Worm (Caenorhabditis elegans) whole organism, L2 larva: ENCODE results near the gene Y53G8AR.1.

ENCODE experiments used
- C34F6.9 ChIP-seq: fragments of 150-350 bp; optimal IDR thresholded peaks from 2 replicates; lab custom pipeline; 2014; ENCODE audit warnings: missing biosample characterization, missing genetic modification characterization
- F13H6.1 ChIP-seq: sonication (generic microtip); optimal IDR thresholded peaks from 2 replicates; lab custom pipeline; 2016; ENCODE audit warnings: missing genetic modification characterization, missing compliant biosample characterization
- Y55F3AM.14 ChIP-seq: fragments of 200-800 bp; sonication (Bioruptor generic); optimal IDR thresholded peaks from 2 replicates; lab custom pipeline; 2018; ENCODE audit warnings: mild to moderate bottlenecking, missing genetic modification characterization, missing compliant biosample characterization
- ama-1 ChIP-seq: fragments of 150-350 bp; optimal IDR thresholded peaks from 2 replicates; lab custom pipeline; 2018; ENCODE audit warnings: inconsistent platforms
- blmp-1 ChIP-seq: sonication (generic microtip); optimal IDR thresholded peaks from 2 replicates; lab custom pipeline; 2017; ENCODE audit warnings: missing genetic modification characterization, mild to moderate bottlenecking, missing compliant biosample characterization, antibody characterized with exemption, moderate library complexity; ENCODE audit not compliant: insufficient read depth
- ceh-16 ChIP-seq: fragments of 150-350 bp; optimal IDR thresholded peaks from 2 replicates; lab custom pipeline; 2014; ENCODE audit warnings: missing biosample characterization, missing genetic modification characterization
- crh-2 ChIP-seq: sonication (generic microtip); optimal IDR thresholded peaks from 2 replicates; lab custom pipeline; 2017; ENCODE audit warnings: missing biosample characterization, missing genetic modification characterization
- dmd-4 ChIP-seq: sonication (generic microtip); optimal IDR thresholded peaks from 2 replicates; lab custom pipeline; 2017; ENCODE audit warnings: missing biosample characterization, missing genetic modification characterization
- egl-27 ChIP-seq: sonication (generic microtip); optimal IDR thresholded peaks from 3 replicates; lab custom pipeline; 2017; ENCODE audit warnings: missing biosample characterization, missing genetic modification reagents, missing genetic modification characterization
- fos-1 ChIP-seq: fragments of 150-350 bp; optimal IDR thresholded peaks from 2 replicates; lab custom pipeline; 2014; ENCODE audit warnings: missing biosample characterization, missing genetic modification characterization
- gmeb-1 ChIP-seq: fragments of 150-350 bp; optimal IDR thresholded peaks from 2 replicates; lab custom pipeline; 2014; ENCODE audit warnings: missing biosample characterization, missing genetic modification characterization
- lin-11 ChIP-seq: fragments of 150-350 bp; sonication (generic microtip); optimal IDR thresholded peaks from 2 replicates; lab custom pipeline; 2014; ENCODE audit warnings: missing biosample characterization, missing genetic modification characterization, inconsistent platforms, mixed read lengths
- lin-39 ChIP-seq: fragments of 150-350 bp; optimal IDR thresholded peaks from 2 replicates; lab custom pipeline; 2014; ENCODE audit warnings: missing biosample characterization, missing genetic modification reagents, missing genetic modification characterization
- lsy-2 ChIP-seq, 2 experiments: fragments of 150-350 bp in 1 of 2; sonication (generic microtip) in 1 of 2; optimal IDR thresholded peaks; 2 replicates each; lab custom pipeline; 2014 to 2017; ENCODE audit warnings: missing biosample characterization in 2 of 2, missing genetic modification characterization in 2 of 2
- mab-5 ChIP-seq: fragments of 150-350 bp; optimal IDR thresholded peaks from 2 replicates; lab custom pipeline; 2014; ENCODE audit warnings: missing biosample characterization, missing genetic modification characterization
- mbf-1 ChIP-seq: sonication (generic microtip); optimal IDR thresholded peaks from 2 replicates; lab custom pipeline; 2017; ENCODE audit warnings: missing biosample characterization, missing genetic modification characterization
- mdl-1 ChIP-seq, 2 experiments: fragments of 150-350 bp in 1 of 2; sonication (generic microtip) in 1 of 2; optimal IDR thresholded peaks; 2 replicates each; lab custom pipeline; 2017; ENCODE audit warnings: missing biosample characterization in 2 of 2, missing genetic modification characterization in 2 of 2
- nhr-10 ChIP-seq: sonication (generic microtip); optimal IDR thresholded peaks from 2 replicates; lab custom pipeline; 2017; ENCODE audit warnings: missing biosample characterization, missing genetic modification characterization
- nhr-129 ChIP-seq: fragments of 150-350 bp; optimal IDR thresholded peaks from 2 replicates; lab custom pipeline; 2014; ENCODE audit warnings: missing biosample characterization, missing genetic modification characterization
- nhr-23 ChIP-seq: fragments of 150-350 bp; optimal IDR thresholded peaks from 2 replicates; lab custom pipeline; 2014; ENCODE audit warnings: missing biosample characterization, missing genetic modification reagents, missing genetic modification characterization
- nhr-77 ChIP-seq: fragments of 150-350 bp; optimal IDR thresholded peaks from 2 replicates; lab custom pipeline; 2014; ENCODE audit warnings: missing biosample characterization, missing genetic modification characterization
- peb-1 ChIP-seq: fragments of 150-350 bp; optimal IDR thresholded peaks from 2 replicates; lab custom pipeline; 2014; ENCODE audit warnings: missing biosample characterization, missing genetic modification characterization
- sem-4 ChIP-seq: fragments of 150-350 bp; optimal IDR thresholded peaks from 2 replicates; lab custom pipeline; 2014; ENCODE audit warnings: missing biosample characterization, missing genetic modification reagents, missing genetic modification characterization
- sma-3 ChIP-seq: sonication (generic microtip); optimal IDR thresholded peaks from 2 replicates; lab custom pipeline; 2016; ENCODE audit warnings: missing genetic modification reagents, missing genetic modification characterization, missing compliant biosample characterization
- unc-39 ChIP-seq: fragments of 150-350 bp; optimal IDR thresholded peaks from 2 replicates; lab custom pipeline; 2014; ENCODE audit warnings: missing biosample characterization, missing genetic modification characterization
- unc-55 ChIP-seq: fragments of 150-350 bp; sonication (generic microtip); optimal IDR thresholded peaks from 3 replicates; lab custom pipeline; 2014; ENCODE audit warnings: missing biosample characterization, missing genetic modification reagents, missing genetic modification characterization
- unc-62 ChIP-seq: fragments of 150-350 bp; optimal IDR thresholded peaks from 2 replicates; lab custom pipeline; 2014; ENCODE audit warnings: missing biosample characterization, missing genetic modification reagents, missing genetic modification characterization
- ztf-1 ChIP-seq: fragments of 200-800 bp; sonication (Bioruptor generic); conservative IDR thresholded peaks from 2 replicates; pipeline ENCODE4 v1.3.6; 2022; ENCODE audit warnings: missing genetic modification characterization, missing compliant biosample characterization

Gene Y53G8AR.1

ce11 chrIII:3307379-3307778 lies 25.5 kb upstream of the Y53G8AR.1 start:
- TF ChIP-seq fos-1 (tag; lab: Kevin White, UChicago) (peak; percentile 45), nhr-129 (peak; percentile 41), unc-39 (no peak), nhr-77 (tag; lab: Kevin White, UChicago) (no peak), lsy-2 (tag; optimal IDR thresholded peaks at IDR 0.05; lab: Kevin White, UChicago) (peak in 1 of 2 experiments; percentile 4), F13H6.1 (tag; lab: Kevin White, UChicago) (peak; percentile 20), crh-2 (peak; percentile 4)

ce11 chrIII:3308940-3309339 lies 23.9 kb upstream of the Y53G8AR.1 start:
- peak in 1 of 2 experiments; percentile 34 for TF ChIP-seq lsy-2 (tag; optimal IDR thresholded peaks at IDR 0.05; lab: Kevin White, UChicago)
- peak; percentile 55 for TF ChIP-seq blmp-1
- TF ChIP-seq unc-39: no peak
- peak; percentile 4 for TF ChIP-seq fos-1 (tag; lab: Kevin White, UChicago)
- TF ChIP-seq mdl-1 (tag; optimal IDR thresholded peaks at IDR 0.05; lab: Kevin White, UChicago): no peak
- TF ChIP-seq C34F6.9 (tag; lab: Kevin White, UChicago): peak; percentile 34

ce11 chrIII:3309700-3310099 lies 23.1 kb upstream of the Y53G8AR.1 start:
- TF ChIP-seq sma-3 (no peak), ceh-16 (tag; lab: Kevin White, UChicago) (no peak), mab-5 (tag; lab: Kevin White, UChicago) (no peak), ztf-1 (GFP tag; lab: Robert Waterston, UW) (no peak), dmd-4 (tag; lab: Kevin White, UChicago) (no peak), gmeb-1 (tag; lab: Kevin White, UChicago) (no peak), mbf-1 (tag; lab: Kevin White, UChicago) (no peak), nhr-23 (no peak), unc-62 (GFP tag; lab: Kevin White, UChicago) (no peak), unc-39 (no peak)

ce11 chrIII:3310876-3311597 lies 21.8 kb upstream of the Y53G8AR.1 start, which contains the start of gene ral-1:
TSS of gene ral-1 (plus strand) at chrIII:3311310.
- TF ChIP-seq ama-1 (lab: Kevin White, UChicago) (no peak), fos-1 (tag; lab: Kevin White, UChicago) (peak; percentile 13)

ce11 chrIII:3311607-3312006 lies 21.2 kb upstream of the Y53G8AR.1 start:
- TF ChIP-seq lin-39 (tag; lab: Kevin White, UChicago) (no peak), mab-5 (tag; lab: Kevin White, UChicago) (no peak), unc-55 (GFP tag; lab: Kevin White, UChicago) (no peak), nhr-10 (no peak), lin-11 (no peak), peb-1 (tag; lab: Kevin White, UChicago) (no peak), mdl-1 (tag; optimal IDR thresholded peaks at IDR 0.05; lab: Kevin White, UChicago) (no peak), sma-3 (no peak)
- TF ChIP-seq, all 48 proteins: peak for 0

- no peak for TF ChIP-seq nhr-10
- TF ChIP-seq sem-4 (tag; lab: Kevin White, UChicago): no peak
- TF ChIP-seq fos-1 (tag; lab: Kevin White, UChicago): no peak
- no peak for TF ChIP-seq nhr-129
- TF ChIP-seq lsy-2 (tag; optimal IDR thresholded peaks at IDR 0.05; lab: Kevin White, UChicago): peak in 1 of 2 experiments; percentile 86
- no peak for TF ChIP-seq Y55F3AM.14 (GFP tag; lab: Kevin White, UChicago)
- TF ChIP-seq unc-39: no peak
These were observed 20.7 kb upstream of the Y53G8AR.1 start for ce11 chrIII:3312111-3312510.

ce11 chrIII:3317887-3318286 lies 14.9 kb upstream of the Y53G8AR.1 start:
- TF ChIP-seq ceh-16 (tag; lab: Kevin White, UChicago) (no peak), egl-27 (tag; lab: Kevin White, UChicago) (no peak), sem-4 (tag; lab: Kevin White, UChicago) (no peak), dmd-4 (tag; lab: Kevin White, UChicago) (no peak)
